Fruit fly (Drosophila melanogaster): ENCODE measurements around the gene Usp32.

DNA sequence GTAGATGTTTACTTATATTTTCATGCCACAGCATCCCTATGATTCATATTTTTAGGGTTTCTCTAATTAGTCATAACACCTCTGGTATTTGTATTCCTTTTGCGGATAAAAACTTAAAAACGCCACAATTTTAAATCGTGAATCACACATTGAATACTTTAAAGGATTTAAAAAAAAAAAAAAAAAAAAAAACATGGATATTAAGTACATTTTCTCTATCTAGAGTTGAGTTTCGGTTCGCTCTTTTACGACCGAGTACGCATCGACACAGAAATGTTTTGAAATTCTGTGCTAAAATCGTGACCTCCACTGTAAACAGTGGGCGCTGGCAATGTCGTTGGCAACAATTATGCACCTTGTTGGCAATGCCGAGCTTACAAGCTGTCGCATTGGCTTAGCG, 34.5 kb downstream of the Usp32 start:
- TF ChIP-seq CG2116 (GFP tag; optimal IDR thresholded peaks at IDR 0.05) = no peak
- no peak for TF ChIP-seq CG32532 (GFP tag; IDR thresholded peaks at IDR 0.05)
- no peak for TF ChIP-seq Opbp (GFP tag; IDR thresholded peaks at IDR 0.05; ENCODE audit: partially characterized antibody)
- no peak for TF ChIP-seq CG12942 (GFP tag; optimal IDR thresholded peaks at IDR 0.05)

Measured in whole organism, embryonic.